Worm (Caenorhabditis elegans) whole organism, young adult: ENCODE measurements around the gene C25D7.15.

Source experiments
- B0019.2 ChIP-seq: fragments of 200-800 bp; sonication (Bioruptor generic); conservative IDR thresholded peaks from 2 replicates; pipeline ENCODE4 v1.3.6; 2022; ENCODE audit warnings: missing genetic modification reagents, missing genetic modification characterization, missing compliant biosample characterization
- B0261.1 ChIP-seq: sonication (generic microtip); optimal IDR thresholded peaks from 2 replicates; lab custom pipeline; 2016; ENCODE audit warnings: mild to moderate bottlenecking, missing genetic modification characterization, moderate library complexity, missing compliant biosample characterization
- F39B2.1 ChIP-seq: fragments of 200-800 bp; sonication (Bioruptor generic); IDR thresholded peaks from 2 replicates; pipeline ENCODE4 v1.3.6; 2022; ENCODE audit warnings: missing genetic modification reagents, missing genetic modification characterization, missing compliant biosample characterization
- F52B5.7 ChIP-seq: sonication (generic microtip); optimal IDR thresholded peaks from 2 replicates; lab custom pipeline; 2016; ENCODE audit warnings: mild to moderate bottlenecking, missing genetic modification characterization, missing compliant biosample characterization
- F55B11.4 ChIP-seq: sonication (generic microtip); optimal IDR thresholded peaks from 2 replicates; lab custom pipeline; 2016; ENCODE audit warnings: missing compliant biosample characterization, missing genetic modification characterization, borderline replicate concordance; ENCODE audit not compliant: insufficient read depth
- F57A8.1 ChIP-seq: fragments of 200-800 bp; sonication (Bioruptor generic); optimal IDR thresholded peaks from 2 replicates; lab custom pipeline; 2018; ENCODE audit warnings: mild to moderate bottlenecking, missing genetic modification characterization, moderate library complexity, missing compliant biosample characterization
- Y53F4B.3 ChIP-seq: fragments of 200-800 bp; sonication (Bioruptor generic); IDR thresholded peaks from 2 replicates; pipeline ENCODE4 v1.3.6; 2022; ENCODE audit warnings: missing genetic modification reagents, missing genetic modification characterization, missing compliant biosample characterization
- Y53G8AR.9 ChIP-seq: fragments of 200-800 bp; sonication (Bioruptor generic); conservative IDR thresholded peaks from 2 replicates; pipeline ENCODE4 v1.3.6; 2022; ENCODE audit warnings: missing genetic modification reagents, missing genetic modification characterization, missing compliant biosample characterization
- Y79H2A.3 ChIP-seq: fragments of 200-800 bp; sonication (Bioruptor generic); conservative IDR thresholded peaks from 2 replicates; pipeline ENCODE4 v1.3.6; 2022; ENCODE audit warnings: missing genetic modification reagents, missing genetic modification characterization, missing compliant biosample characterization
- Y95B8A.8 ChIP-seq: fragments of 200-800 bp; sonication (Bioruptor generic); IDR thresholded peaks from 2 replicates; pipeline ENCODE4 v1.3.6; 2022; ENCODE audit warnings: missing genetic modification reagents, missing genetic modification characterization, missing compliant biosample characterization
- akir-1 ChIP-seq: fragments of 200-800 bp; sonication (Bioruptor generic); optimal IDR thresholded peaks from 2 replicates; lab custom pipeline; 2018; ENCODE audit warnings: mild to moderate bottlenecking, missing genetic modification characterization, moderate library complexity, missing compliant biosample characterization
- aptf-3 ChIP-seq: fragments of 200-800 bp; sonication (Bioruptor generic); IDR thresholded peaks from 2 replicates; pipeline ENCODE4 v1.3.6; 2022; ENCODE audit warnings: missing genetic modification characterization, missing compliant biosample characterization
- athp-1 ChIP-seq: sonication (generic microtip); optimal IDR thresholded peaks from 2 replicates; lab custom pipeline; 2017; ENCODE audit warnings: mild to moderate bottlenecking, missing genetic modification characterization, missing compliant biosample characterization
- bed-1 ChIP-seq: fragments of 200-800 bp; sonication (Bioruptor generic); IDR thresholded peaks from 2 replicates; pipeline ENCODE4 v1.3.6; 2022; ENCODE audit warnings: missing genetic modification reagents, missing genetic modification characterization, missing compliant biosample characterization
- ceh-100 ChIP-seq: fragments of 200-800 bp; sonication (Bioruptor generic); IDR thresholded peaks from 2 replicates; pipeline ENCODE4 v1.3.6; 2022; ENCODE audit warnings: missing genetic modification reagents, missing genetic modification characterization, missing compliant biosample characterization
- ceh-58 ChIP-seq: fragments of 200-800 bp; sonication (Bioruptor generic); IDR thresholded peaks from 2 replicates; pipeline ENCODE4 v1.3.6; 2022; ENCODE audit warnings: missing genetic modification characterization, missing compliant biosample characterization
- ceh-79 ChIP-seq: sonication (generic microtip); optimal IDR thresholded peaks from 2 replicates; lab custom pipeline; 2017; ENCODE audit warnings: mild to moderate bottlenecking, missing genetic modification characterization, missing compliant biosample characterization
- chd-7 ChIP-seq: sonication (generic microtip); optimal IDR thresholded peaks from 2 replicates; lab custom pipeline; 2016; ENCODE audit warnings: mild to moderate bottlenecking, missing genetic modification characterization, moderate library complexity, missing compliant biosample characterization
- die-1 ChIP-seq: sonication (generic microtip); optimal IDR thresholded peaks from 2 replicates; lab custom pipeline; 2016; ENCODE audit warnings: missing genotype, mild to moderate bottlenecking, missing genetic modification characterization, missing compliant biosample characterization
- dpl-1 ChIP-seq: fragments of 150-350 bp; optimal IDR thresholded peaks from 2 replicates; lab custom pipeline; 2014; ENCODE audit warnings: missing biosample characterization, missing genetic modification reagents, missing genetic modification characterization
- egrh-3 ChIP-seq: fragments of 200-800 bp; sonication (Bioruptor generic); IDR thresholded peaks from 2 replicates; pipeline ENCODE4 v1.3.6; 2022; ENCODE audit warnings: missing genetic modification reagents, missing genetic modification characterization, missing compliant biosample characterization
- ekl-4 ChIP-seq: fragments of 200-800 bp; sonication (Bioruptor generic); IDR thresholded peaks from 2 replicates; pipeline ENCODE4 v1.3.6; 2022; ENCODE audit warnings: missing genetic modification reagents, missing genetic modification characterization, missing compliant biosample characterization
- fkh-3 ChIP-seq: sonication (generic microtip); optimal IDR thresholded peaks from 2 replicates; lab custom pipeline; 2016; ENCODE audit warnings: mild to moderate bottlenecking, missing genetic modification characterization, missing compliant biosample characterization
- hlh-12 ChIP-seq: sonication (generic microtip); optimal IDR thresholded peaks from 2 replicates; lab custom pipeline; 2016; ENCODE audit warnings: missing genetic modification characterization, missing compliant biosample characterization
- hmg-1.2 ChIP-seq: fragments of 200-800 bp; sonication (Bioruptor generic); IDR thresholded peaks from 2 replicates; pipeline ENCODE4 v1.3.6; 2022; ENCODE audit warnings: missing genetic modification reagents, missing genetic modification characterization, missing compliant biosample characterization
- lag-1 ChIP-seq: fragments of 200-800 bp; sonication (Bioruptor generic); IDR thresholded peaks from 2 replicates; pipeline ENCODE4 v1.3.6; 2022; ENCODE audit warnings: missing genetic modification reagents, missing genetic modification characterization, missing compliant biosample characterization
- let-607 ChIP-seq, 2 experiments: fragments of 200-800 bp in 1 of 2; sonication (Bioruptor generic) in 1 of 2; sonication (generic microtip) in 1 of 2; optimal IDR thresholded peaks; 2 replicates each; lab custom pipeline; 2016 to 2018; ENCODE audit warnings: mild to moderate bottlenecking in 2 of 2, missing compliant biosample characterization in 2 of 2, missing genetic modification characterization in 2 of 2, moderate library complexity in 2 of 2, missing genotype in 1 of 2
- lin-40 ChIP-seq: sonication (generic microtip); optimal IDR thresholded peaks from 2 replicates; lab custom pipeline; 2016; ENCODE audit warnings: missing genetic modification characterization, mild to moderate bottlenecking, missing compliant biosample characterization, missing genotype, missing genetic modification reagents
- madf-6 ChIP-seq: fragments of 200-800 bp; sonication (Bioruptor generic); IDR thresholded peaks from 2 replicates; pipeline ENCODE4 v1.3.6; 2022; ENCODE audit warnings: missing genetic modification reagents, missing genetic modification characterization, missing compliant biosample characterization
- mel-28 ChIP-seq: sonication (generic microtip); optimal IDR thresholded peaks from 2 replicates; lab custom pipeline; 2016; ENCODE audit warnings: borderline replicate concordance, mild to moderate bottlenecking, missing genetic modification characterization, missing compliant biosample characterization
- nfya-1 ChIP-seq: sonication (generic microtip); optimal IDR thresholded peaks from 2 replicates; lab custom pipeline; 2017; ENCODE audit warnings: antibody characterized with exemption, missing compliant biosample characterization, missing genetic modification characterization, borderline replicate concordance; ENCODE audit not compliant: insufficient read depth
- nhr-120 ChIP-seq: fragments of 200-800 bp; sonication (Bioruptor generic); IDR thresholded peaks from 2 replicates; pipeline ENCODE4 v1.3.6; 2022; ENCODE audit warnings: missing genetic modification characterization, missing compliant biosample characterization
- nhr-179 ChIP-seq: sonication (generic microtip); optimal IDR thresholded peaks from 2 replicates; lab custom pipeline; 2016; ENCODE audit warnings: mild to moderate bottlenecking, missing genetic modification characterization, missing compliant biosample characterization
- nhr-80 ChIP-seq: sonication (generic microtip); optimal IDR thresholded peaks from 2 replicates; lab custom pipeline; 2016; ENCODE audit warnings: missing genetic modification characterization, missing compliant biosample characterization
- pbrm-1 ChIP-seq: fragments of 200-800 bp; sonication (Bioruptor generic); IDR thresholded peaks from 2 replicates; pipeline ENCODE4 v1.3.6; 2022; ENCODE audit warnings: missing genetic modification reagents, missing genetic modification characterization, missing compliant biosample characterization
- rcor-1 ChIP-seq: fragments of 200-800 bp; sonication (Bioruptor generic); IDR thresholded peaks from 2 replicates; pipeline ENCODE4 v1.3.6; 2022; ENCODE audit warnings: missing genetic modification reagents, missing genetic modification characterization, missing compliant biosample characterization
- rec-8 ChIP-seq, 2 experiments: sonication (generic microtip); optimal IDR thresholded peaks; 2 replicates each; lab custom pipeline; 2016; ENCODE audit warnings: mild to moderate bottlenecking in 2 of 2, missing genetic modification characterization in 2 of 2, missing genetic modification reagents in 2 of 2, missing genotype in 2 of 2, missing biosample characterization in 1 of 2, missing compliant biosample characterization in 1 of 2, moderate library complexity in 1 of 2
- rpc-1 ChIP-seq, 2 experiments: fragments of 150-350 bp in 1 of 2; sonication (generic microtip) in 1 of 2; optimal IDR thresholded peaks; 2 replicates each; lab custom pipeline; 2014 to 2018; ENCODE audit warnings: missing biosample characterization in 1 of 2, missing genetic modification characterization in 1 of 2, missing genetic modification reagents in 1 of 2, missing genotype in 1 of 2
- snpc-3.4 ChIP-seq: sonication (generic microtip); optimal IDR thresholded peaks from 2 replicates; lab custom pipeline; 2017; ENCODE audit warnings: missing genetic modification characterization, mild to moderate bottlenecking, missing compliant biosample characterization, antibody characterized with exemption, moderate library complexity, missing genotype, missing genetic modification reagents
- snpc-4 ChIP-seq, 5 experiments: fragments of 150-350 bp in 1 of 5; sonication (generic microtip) in 4 of 5; optimal IDR thresholded peaks; 2 replicates each; lab custom pipeline; 2014 to 2018; ENCODE audit warnings: missing genetic modification characterization in 5 of 5, missing biosample characterization in 3 of 5, antibody characterized with exemption in 2 of 5, mild to moderate bottlenecking in 2 of 5, missing compliant biosample characterization in 2 of 5, missing genotype in 2 of 5, moderate library complexity in 2 of 5, missing genetic modification reagents in 1 of 5
- somi-1 ChIP-seq: fragments of 200-800 bp; sonication (Bioruptor generic); optimal IDR thresholded peaks from 2 replicates; lab custom pipeline; 2018; ENCODE audit warnings: mild to moderate bottlenecking, missing genetic modification characterization, missing compliant biosample characterization
- xnd-1 ChIP-seq: sonication (generic microtip); optimal IDR thresholded peaks from 2 replicates; lab custom pipeline; 2016; ENCODE audit warnings: missing genotype, missing genetic modification reagents, missing genetic modification characterization, missing compliant biosample characterization
- zfh-2 ChIP-seq: fragments of 200-800 bp; sonication (Bioruptor generic); conservative IDR thresholded peaks from 2 replicates; pipeline ENCODE4 v1.3.6; 2022; ENCODE audit warnings: missing genetic modification reagents, missing genetic modification characterization, missing compliant biosample characterization
- zim-3 ChIP-seq: sonication (generic microtip); optimal IDR thresholded peaks from 2 replicates; lab custom pipeline; 2017; ENCODE audit warnings: mild to moderate bottlenecking, missing genetic modification characterization, moderate library complexity, missing compliant biosample characterization
- ztf-25 ChIP-seq: fragments of 200-800 bp; sonication (Bioruptor generic); IDR thresholded peaks from 2 replicates; pipeline ENCODE4 v1.3.6; 2022; ENCODE audit warnings: missing genetic modification reagents, missing genetic modification characterization, missing compliant biosample characterization
- ztf-26 ChIP-seq: sonication (generic microtip); optimal IDR thresholded peaks from 2 replicates; lab custom pipeline; 2017; ENCODE audit warnings: missing genetic modification characterization, missing compliant biosample characterization
- ztf-6 ChIP-seq: fragments of 200-800 bp; sonication (Bioruptor generic); IDR thresholded peaks from 2 replicates; pipeline ENCODE4 v1.3.6; 2022; ENCODE audit warnings: missing genetic modification reagents, missing genetic modification characterization, missing compliant biosample characterization

The C25D7.15 gene

ce11 chrV:15028896-15029519 lies 30.6 kb upstream of the C25D7.15 start, which contains the start of gene F14H8.8 (continued):
- TF ChIP-seq F39B2.1: no peak
- no peak for TF ChIP-seq egrh-3
- no peak for TF ChIP-seq hlh-12
- no peak for TF ChIP-seq Y53F4B.3 (GFP tag; lab: Robert Waterston, UW)
- TF ChIP-seq ztf-25: no peak
- no peak for TF ChIP-seq rpc-1 (optimal IDR thresholded peaks at IDR 0.05; lab: Kevin White, UChicago)
- TF ChIP-seq rpc-1 (tag; optimal IDR thresholded peaks at IDR 0.05; lab: Kevin White, UChicago): peak; percentile 13
- no peak for TF ChIP-seq ztf-26 (tag; lab: Kevin White, UChicago)
- no peak for TF ChIP-seq akir-1 (GFP tag; lab: Kevin White, UChicago)
- no peak for TF ChIP-seq mel-28 (tag; lab: Kevin White, UChicago)
- no peak for TF ChIP-seq nfya-1 (tag; lab: Kevin White, UChicago)
- TF ChIP-seq Y53G8AR.9 (GFP tag; lab: Robert Waterston, UW): peak; percentile 59; the same call in 1 of the 2 replicates
- TF ChIP-seq B0019.2 (GFP tag; lab: Robert Waterston, UW): no peak
- no peak for TF ChIP-seq nhr-179
- TF ChIP-seq athp-1 (tag; lab: Kevin White, UChicago): peak; percentile 15
- TF ChIP-seq F52B5.7: no peak
- TF ChIP-seq F57A8.1 (GFP tag; lab: Kevin White, UChicago): no peak
- TF ChIP-seq xnd-1 (tag; lab: Kevin White, UChicago): peak; percentile 46
- TF ChIP-seq madf-6 (GFP tag; lab: Robert Waterston, UW): peak; percentile 88
- TF ChIP-seq chd-7 (tag; lab: Kevin White, UChicago): no peak
- no peak for TF ChIP-seq F55B11.4 (tag; lab: Kevin White, UChicago)
- TF ChIP-seq lin-40 (tag; lab: Kevin White, UChicago): no peak
- TF ChIP-seq ceh-79 (tag; lab: Kevin White, UChicago): no peak
- peak; percentile 73 for TF ChIP-seq hmg-1.2
- TF ChIP-seq fkh-3: no peak
- peak; percentile 86 for TF ChIP-seq pbrm-1 (GFP tag; lab: Robert Waterston, UW)
- TF ChIP-seq Y79H2A.3 (GFP tag; lab: Robert Waterston, UW): no peak
- TF ChIP-seq lag-1 (GFP tag; lab: Robert Waterston, UW): no peak
- TF ChIP-seq nhr-80 (tag; lab: Kevin White, UChicago): no peak
- no peak for TF ChIP-seq let-607 (tag; optimal IDR thresholded peaks at IDR 0.05; lab: Kevin White, UChicago)
- peak; percentile 96 for TF ChIP-seq snpc-3.4
- peak; percentile 80 for TF ChIP-seq rcor-1 (GFP tag; lab: Robert Waterston, UW)
- no peak for TF ChIP-seq ceh-58 (GFP tag; lab: Robert Waterston, UW)
- TF ChIP-seq snpc-4 (GFP tag; optimal IDR thresholded peaks at IDR 0.05; lab: Kevin White, UChicago): peak; percentile 96
- TF ChIP-seq snpc-4 (tag; optimal IDR thresholded peaks at IDR 0.05; lab: Kevin White, UChicago): peak; percentile 87 to 98 (median 96)
- TF ChIP-seq ekl-4 (GFP tag; lab: Robert Waterston, UW): peak; percentile 77; the same call in 1 of the 2 replicates
- TF ChIP-seq ceh-100 (GFP tag; lab: Robert Waterston, UW): peak; percentile 60
- TF ChIP-seq bed-1: no peak
- TF ChIP-seq zfh-2: no peak
- TF ChIP-seq aptf-3 (GFP tag; lab: Robert Waterston, UW): no peak
- TF ChIP-seq dpl-1 (GFP tag; lab: Kevin White, UChicago): no peak
- TF ChIP-seq B0261.1 (tag; lab: Kevin White, UChicago): peak; percentile 14
- TF ChIP-seq Y95B8A.8 (GFP tag; lab: Robert Waterston, UW): no peak
- no peak for TF ChIP-seq nhr-120
- no peak for TF ChIP-seq ztf-6 (GFP tag; lab: Robert Waterston, UW)
- TF ChIP-seq rec-8 (tag; optimal IDR thresholded peaks at IDR 0.05; lab: Kevin White, UChicago): no peak
- TF ChIP-seq somi-1 (GFP tag; lab: Kevin White, UChicago): no peak
- TF ChIP-seq die-1 (tag; lab: Kevin White, UChicago): peak; percentile 4
- TF ChIP-seq zim-3: no peak
